Worm (Caenorhabditis elegans) whole organism, L4/young adult: ENCODE results near the gene gfl-1.

ENCODE experiments used
- W03F9.2 ChIP-seq: fragments of 150-350 bp; optimal IDR thresholded peaks from 2 replicates; lab custom pipeline; 2014; ENCODE audit warnings: missing biosample characterization, missing genetic modification characterization
- dao-5 ChIP-seq: sonication (generic microtip); optimal IDR thresholded peaks from 2 replicates; lab custom pipeline; 2016; ENCODE audit warnings: missing genotype, missing genetic modification characterization, moderate library complexity, missing compliant biosample characterization
- him-1 ChIP-seq: sonication (generic microtip); optimal IDR thresholded peaks from 2 replicates; lab custom pipeline; 2016; ENCODE audit warnings: missing genotype, missing genetic modification reagents, missing genetic modification characterization, missing compliant biosample characterization

DNA sequence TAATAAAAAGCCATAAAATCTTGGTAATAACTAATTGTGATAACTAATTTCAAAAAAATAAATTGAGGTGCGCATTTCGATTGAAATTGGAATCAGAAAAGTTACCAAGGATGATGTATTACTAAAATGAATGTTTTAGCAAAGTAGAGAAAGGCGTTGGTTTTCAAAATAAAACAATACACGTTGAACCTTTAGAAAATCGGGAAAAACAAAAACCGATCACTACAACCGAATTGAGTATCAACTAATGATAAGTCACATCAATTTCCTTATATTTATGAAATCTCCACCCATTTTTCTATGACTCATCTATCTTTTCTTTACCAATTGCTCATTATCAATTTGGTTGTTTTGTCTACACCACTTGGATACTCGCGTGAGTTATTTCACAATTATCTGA, 20.7 kb upstream of the gfl-1 start, which contains the start of gene H21P03.10:
- no peak for TF ChIP-seq him-1 (tag; lab: Kevin White, UChicago)
- TF ChIP-seq dao-5 (tag; lab: Kevin White, UChicago), result no peak
- TF ChIP-seq W03F9.2 (tag; lab: Kevin White, UChicago), result no peak
